Fruit fly (Drosophila melanogaster) whole organism, embryonic: ENCODE measurements around the gene meigo.

Experiments
- Adf1 ChIP-seq: fragments of 200-800 bp; sonication (Bioruptor generic); IDR thresholded peaks from 2 replicates; pipeline ENCODE4 v1.3.6; 2022; ENCODE audit warnings: missing biosample characterization, missing genetic modification characterization
- CG10274 ChIP-seq: fragments of 200-800 bp; sonication (Bioruptor generic); optimal IDR thresholded peaks from 3 replicates; lab custom pipeline; 2017; ENCODE audit warnings: missing biosample characterization, mild to moderate bottlenecking, missing genetic modification characterization
- CG11398 ChIP-seq: fragments of 200-800 bp; sonication (Bioruptor generic); optimal IDR thresholded peaks from 2 replicates; lab custom pipeline; 2016; ENCODE audit warnings: missing biosample characterization, missing genetic modification characterization
- CG11504 ChIP-seq: fragments of 200-800 bp; sonication (Bioruptor generic); optimal IDR thresholded peaks from 3 replicates; lab custom pipeline; 2019; ENCODE audit warnings: missing biosample characterization, mild to moderate bottlenecking, missing genetic modification characterization, moderate library complexity
- CG11695 ChIP-seq: fragments of 200-800 bp; sonication (Bioruptor generic); IDR thresholded peaks from 3 replicates; pipeline ENCODE4 v1.3.6; 2022; ENCODE audit warnings: missing biosample characterization, missing genetic modification characterization
- CG12659 ChIP-seq: fragments of 200-800 bp; sonication (Bioruptor generic); optimal IDR thresholded peaks from 3 replicates; lab custom pipeline; 2017; ENCODE audit warnings: mild to moderate bottlenecking, missing biosample characterization, missing genetic modification reagents, missing genetic modification characterization
- CG13123 ChIP-seq: fragments of 200-800 bp; sonication (Bioruptor generic); optimal IDR thresholded peaks from 2 replicates; lab custom pipeline; 2016; ENCODE audit warnings: missing biosample characterization, missing genetic modification characterization
- CG16779 ChIP-seq: fragments of 200-800 bp; sonication (Bioruptor generic); IDR thresholded peaks from 2 replicates; pipeline ENCODE4 v1.3.6; 2022; ENCODE audit warnings: missing biosample characterization, missing genetic modification characterization
- CG17359 ChIP-seq: fragments of 200-800 bp; sonication (Bioruptor generic); optimal IDR thresholded peaks from 3 replicates; lab custom pipeline; 2018; ENCODE audit warnings: missing biosample characterization, mild to moderate bottlenecking, missing genetic modification characterization, moderate library complexity
- CG17385 ChIP-seq: fragments of 200-800 bp; sonication (Bioruptor generic); optimal IDR thresholded peaks from 3 replicates; lab custom pipeline; 2018; ENCODE audit warnings: missing biosample characterization, mild to moderate bottlenecking, missing genetic modification characterization
- CG18011 ChIP-seq: fragments of 200-800 bp; sonication (Bioruptor generic); optimal IDR thresholded peaks from 2 replicates; lab custom pipeline; 2017; ENCODE audit warnings: missing biosample characterization, missing genetic modification characterization, mild to moderate bottlenecking, moderate library complexity, missing genotype
- CG18262 ChIP-seq: fragments of 200-800 bp; optimal IDR thresholded peaks from 3 replicates; lab custom pipeline; 2019; ENCODE audit warnings: missing biosample characterization, mild to moderate bottlenecking, missing genetic modification characterization, moderate library complexity
- CG30403 ChIP-seq: fragments of 200-800 bp; sonication (Bioruptor generic); optimal IDR thresholded peaks from 3 replicates; lab custom pipeline; 2016; ENCODE audit warnings: missing biosample characterization, missing genetic modification characterization
- CG4730 ChIP-seq: fragments of 200-800 bp; sonication (Bioruptor generic); IDR thresholded peaks from 2 replicates; pipeline ENCODE4 v1.3.6; 2022; ENCODE audit warnings: missing biosample characterization, missing genetic modification characterization
- CG4820 ChIP-seq: fragments of 200-800 bp; sonication (Bioruptor generic); optimal IDR thresholded peaks from 3 replicates; lab custom pipeline; 2016; ENCODE audit warnings: missing biosample characterization, missing genetic modification characterization
- CG6654 ChIP-seq: fragments of 200-800 bp; sonication (Bioruptor generic); optimal IDR thresholded peaks from 2 replicates; lab custom pipeline; 2017; ENCODE audit warnings: missing biosample characterization, mild to moderate bottlenecking, missing genetic modification characterization
- CoRest ChIP-seq: fragments of 200-800 bp; sonication (Bioruptor generic); optimal IDR thresholded peaks from 3 replicates; lab custom pipeline; 2018; ENCODE audit warnings: missing biosample characterization, mild to moderate bottlenecking, missing genetic modification characterization, moderate library complexity
- CrebB ChIP-seq: fragments of 200-800 bp; sonication (Bioruptor generic); optimal IDR thresholded peaks from 3 replicates; lab custom pipeline; 2018; ENCODE audit warnings: missing biosample characterization, mild to moderate bottlenecking, missing genetic modification characterization
- D ChIP-seq, 2 experiments: fragments of 200-800 bp in 1 of 2; fragments of >200 bp in 1 of 2; sonication (Bioruptor generic) in 1 of 2; optimal IDR thresholded peaks; 2 replicates in 1 of 2; 3 replicates in 1 of 2; lab custom pipeline; 2017; ENCODE audit warnings: mild to moderate bottlenecking in 1 of 2, missing biosample characterization in 1 of 2, missing genetic modification characterization in 1 of 2, missing genetic modification reagents in 1 of 2
- D19B ChIP-seq: fragments of 200-800 bp; sonication (Bioruptor generic); optimal IDR thresholded peaks from 2 replicates; lab custom pipeline; 2017; ENCODE audit warnings: missing biosample characterization, mild to moderate bottlenecking, missing genetic modification characterization
- Dad ChIP-seq: fragments of 200-800 bp; sonication (Bioruptor generic); optimal IDR thresholded peaks from 3 replicates; lab custom pipeline; 2016; ENCODE audit warnings: missing biosample characterization, missing genetic modification characterization
- Dbx ChIP-seq: fragments of 200-800 bp; sonication (Bioruptor generic); IDR thresholded peaks from 3 replicates; pipeline ENCODE4 v1.3.6; 2022; ENCODE audit warnings: missing biosample characterization, missing genetic modification characterization
- E2f2 ChIP-seq: fragments of 200-800 bp; sonication (Bioruptor generic); IDR thresholded peaks from 2 replicates; pipeline ENCODE4 v1.3.6; 2022; ENCODE audit warnings: missing biosample characterization, missing genetic modification characterization
- ERR ChIP-seq: fragments of 200-800 bp; sonication (Bioruptor generic); optimal IDR thresholded peaks from 2 replicates; lab custom pipeline; 2016; ENCODE audit warnings: missing biosample characterization, missing genetic modification characterization
- Kr ChIP-seq: fragments of 200-800 bp; sonication (Bioruptor generic); optimal IDR thresholded peaks from 2 replicates; lab custom pipeline; 2017; ENCODE audit warnings: missing biosample characterization, mild to moderate bottlenecking, missing genetic modification characterization
- MBD-R2 ChIP-seq: fragments of 200-800 bp; sonication (Bioruptor generic); IDR thresholded peaks from 2 replicates; pipeline ENCODE4 v1.3.6; 2022; ENCODE audit warnings: missing biosample characterization, missing genetic modification characterization
- Opbp ChIP-seq: fragments of 200-800 bp; sonication (Bioruptor generic); IDR thresholded peaks from 3 replicates; pipeline ENCODE4 v1.3.6; 2022; ENCODE audit warnings: missing biosample characterization, missing genetic modification characterization; ENCODE audit not compliant: partially characterized antibody
- Poxn ChIP-seq: fragments of 200-800 bp; sonication (Bioruptor generic); IDR thresholded peaks from 2 replicates; pipeline ENCODE4 v1.3.6; 2022; ENCODE audit warnings: missing biosample characterization, missing genetic modification characterization
- Sox100B ChIP-seq: fragments of 200-800 bp; sonication (Bioruptor generic); optimal IDR thresholded peaks from 3 replicates; lab custom pipeline; 2018; ENCODE audit warnings: missing biosample characterization, mild to moderate bottlenecking, missing genetic modification characterization
- Ssrp ChIP-seq: fragments of 200-800 bp; sonication (Bioruptor generic); optimal IDR thresholded peaks from 2 replicates; lab custom pipeline; 2018; ENCODE audit warnings: missing biosample characterization, mild to moderate bottlenecking, missing genetic modification characterization, moderate library complexity
- Usf ChIP-seq: fragments of 200-800 bp; sonication (Bioruptor generic); optimal IDR thresholded peaks from 2 replicates; lab custom pipeline; 2017; ENCODE audit warnings: missing genotype, missing biosample characterization, missing genetic modification characterization
- YL-1 ChIP-seq: fragments of 200-800 bp; sonication (Bioruptor generic); optimal IDR thresholded peaks from 3 replicates; lab custom pipeline; 2017; ENCODE audit warnings: missing biosample characterization, mild to moderate bottlenecking, missing genetic modification characterization
- bab2 ChIP-seq: fragments of 200-800 bp; sonication (Bioruptor generic); optimal IDR thresholded peaks from 2 replicates; lab custom pipeline; 2016; ENCODE audit warnings: missing biosample characterization, missing genetic modification characterization
- br ChIP-seq: fragments of >200 bp; optimal IDR thresholded peaks from 2 replicates; lab custom pipeline; 2017
- dati ChIP-seq: fragments of 200-800 bp; sonication (Bioruptor generic); IDR thresholded peaks from 2 replicates; pipeline ENCODE4 v1.3.6; 2022; ENCODE audit warnings: missing biosample characterization, missing genetic modification characterization
- emc ChIP-seq: fragments of 200-800 bp; sonication (Bioruptor generic); optimal IDR thresholded peaks from 2 replicates; lab custom pipeline; 2016; ENCODE audit warnings: missing biosample characterization, missing genetic modification characterization
- ewg ChIP-seq: fragments of 200-800 bp; sonication (Bioruptor generic); optimal IDR thresholded peaks from 3 replicates; lab custom pipeline; 2017; ENCODE audit warnings: mild to moderate bottlenecking, missing biosample characterization, missing genetic modification reagents, missing genetic modification characterization
- fd102C ChIP-seq: fragments of 200-800 bp; sonication (Bioruptor generic); optimal IDR thresholded peaks from 2 replicates; lab custom pipeline; 2018; ENCODE audit warnings: missing biosample characterization, mild to moderate bottlenecking, missing genetic modification characterization, moderate library complexity
- gcm ChIP-seq: fragments of 200-800 bp; sonication (Bioruptor generic); optimal IDR thresholded peaks from 2 replicates; lab custom pipeline; 2019; ENCODE audit warnings: missing biosample characterization, mild to moderate bottlenecking, missing genetic modification characterization, moderate library complexity
- hb ChIP-seq: fragments of 200-800 bp; sonication (Bioruptor generic); IDR thresholded peaks from 3 replicates; pipeline ENCODE4 v1.3.6; 2022; ENCODE audit warnings: missing biosample characterization, missing genetic modification characterization; ENCODE audit not compliant: partially characterized antibody
- ind ChIP-seq: fragments of 200-800 bp; sonication (Bioruptor generic); optimal IDR thresholded peaks from 3 replicates; lab custom pipeline; 2016; ENCODE audit warnings: missing biosample characterization, missing genetic modification characterization
- inv ChIP-seq: fragments of 200-800 bp; sonication (Bioruptor generic); IDR thresholded peaks from 2 replicates; pipeline ENCODE4 v1.3.6; 2022; ENCODE audit warnings: missing biosample characterization, missing genetic modification characterization; ENCODE audit not compliant: partially characterized antibody
- kay ChIP-seq: fragments of 200-800 bp; sonication (Bioruptor generic); optimal IDR thresholded peaks from 2 replicates; lab custom pipeline; 2016; ENCODE audit warnings: missing biosample characterization, missing genetic modification characterization
- lilli ChIP-seq: fragments of 200-800 bp; sonication (Bioruptor generic); optimal IDR thresholded peaks from 3 replicates; lab custom pipeline; 2016; ENCODE audit warnings: missing biosample characterization, missing genetic modification characterization
- nerfin-1 ChIP-seq: fragments of 200-800 bp; sonication (Bioruptor generic); optimal IDR thresholded peaks from 3 replicates; lab custom pipeline; 2019; ENCODE audit warnings: missing biosample characterization, mild to moderate bottlenecking, missing genetic modification characterization, moderate library complexity
- rib ChIP-seq: fragments of 200-800 bp; sonication (Bioruptor generic); IDR thresholded peaks from 2 replicates; pipeline ENCODE4 v1.3.6; 2022; ENCODE audit warnings: missing biosample characterization, missing genetic modification characterization
- sd ChIP-seq: fragments of 200-800 bp; sonication (Bioruptor generic); optimal IDR thresholded peaks from 3 replicates; lab custom pipeline; 2018; ENCODE audit warnings: missing biosample characterization, mild to moderate bottlenecking, missing genetic modification characterization, moderate library complexity
- sim ChIP-seq: fragments of 200-800 bp; sonication (Bioruptor generic); IDR thresholded peaks from 2 replicates; pipeline ENCODE4 v1.3.6; 2022; ENCODE audit warnings: missing biosample characterization, missing genetic modification characterization
- trem ChIP-seq: fragments of 200-800 bp; optimal IDR thresholded peaks from 3 replicates; lab custom pipeline; 2019; ENCODE audit warnings: missing biosample characterization, mild to moderate bottlenecking, missing genetic modification characterization, moderate library complexity
- yki ChIP-seq: fragments of >200 bp; optimal IDR thresholded peaks from 3 replicates; lab custom pipeline; 2018

The meigo gene

DNA sequence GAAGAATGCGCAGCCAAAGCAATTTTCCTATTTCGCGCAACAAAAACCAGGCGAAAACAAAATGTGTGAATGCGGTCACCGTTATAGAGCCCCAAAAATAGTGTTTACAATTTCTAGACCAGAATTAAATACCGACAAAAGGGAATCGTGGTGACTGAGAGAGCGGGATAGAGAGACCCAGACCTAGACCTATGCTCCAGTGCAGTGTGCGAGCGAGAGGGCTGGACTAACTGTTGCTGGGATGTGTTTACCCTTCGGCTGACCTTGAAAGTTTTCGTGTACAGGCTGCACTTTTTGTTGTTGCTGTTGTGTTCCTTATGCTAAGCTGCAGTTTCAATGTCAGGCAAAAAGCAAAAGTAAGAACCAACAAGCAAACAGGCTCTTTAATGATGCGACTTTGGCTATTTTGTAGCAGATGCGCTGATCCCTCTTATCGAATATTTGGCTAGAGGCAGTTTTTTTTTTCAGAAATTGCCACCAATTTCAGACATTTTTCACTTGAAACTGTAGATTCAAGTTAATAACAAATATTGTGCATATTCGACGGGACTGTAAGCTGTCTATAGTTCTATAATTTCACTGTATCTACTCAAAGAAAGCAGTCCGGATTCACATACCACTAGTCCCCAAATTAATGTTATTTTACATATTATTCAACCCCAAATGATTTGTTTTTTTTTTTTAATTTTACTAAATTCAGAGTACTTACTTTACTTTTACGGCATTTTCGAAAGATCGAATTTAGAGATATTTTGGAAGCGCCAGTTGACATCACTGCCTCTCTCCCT, 48.7 kb downstream of the meigo start (continued):
- TF ChIP-seq hb (GFP tag; lab: Robert Waterston, UW) (no peak), CG4820 (GFP tag; lab: Kevin White, UChicago) (peak; percentile 45), CG30403 (GFP tag; lab: Kevin White, UChicago) (peak; percentile 54), ind (GFP tag; lab: Kevin White, UChicago) (peak; percentile 33), CG17385 (GFP tag; lab: Kevin White, UChicago) (peak; percentile 23), Kr (no peak), CoRest (peak; percentile 49), lilli (GFP tag; lab: Kevin White, UChicago) (no peak), CG6654 (GFP tag; lab: Kevin White, UChicago) (peak; percentile 36), CG11695 (no peak), CG18262 (peak; percentile 38), MBD-R2 (no peak), Poxn (GFP tag; lab: Robert Waterston, UW) (no peak), CG16779 (GFP tag; lab: Robert Waterston, UW) (no peak), Usf (GFP tag; lab: Kevin White, UChicago) (no peak), Ssrp (tag; lab: Kevin White, UChicago) (peak; percentile 31), D19B (peak; percentile 21), CG12659 (GFP tag; lab: Kevin White, UChicago) (peak; percentile 46), CG10274 (GFP tag; lab: Kevin White, UChicago) (peak; percentile 17), CrebB (tag; lab: Kevin White, UChicago) (no peak), fd102C (no peak), CG11504 (tag; lab: Kevin White, UChicago) (peak; percentile 63), trem (tag; lab: Kevin White, UChicago) (no peak), Dad (GFP tag; lab: Kevin White, UChicago) (no peak), Opbp (GFP tag; lab: Robert Waterston, UW) (no peak), CG17359 (tag; lab: Kevin White, UChicago) (peak; percentile 9), CG13123 (GFP tag; lab: Kevin White, UChicago) (no peak), emc (GFP tag; lab: Kevin White, UChicago) (no peak), D (optimal IDR thresholded peaks at IDR 0.05; lab: Kevin White, UChicago) (no peak), D (GFP tag; optimal IDR thresholded peaks at IDR 0.05; lab: Kevin White, UChicago) (peak; percentile 51), rib (GFP tag; lab: Robert Waterston, UW) (peak; percentile 22; the same call in 1 of the 2 replicates), bab2 (GFP tag; lab: Kevin White, UChicago) (peak; percentile 21), br (lab: Kevin White, UChicago) (no peak), Adf1 (GFP tag; lab: Robert Waterston, UW) (no peak), sd (tag; lab: Kevin White, UChicago) (peak; percentile 46), gcm (GFP tag; lab: Kevin White, UChicago) (no peak), sim (GFP tag; lab: Robert Waterston, UW) (no peak), Sox100B (GFP tag; lab: Kevin White, UChicago) (peak; percentile 59), ewg (GFP tag; lab: Kevin White, UChicago) (no peak), yki (lab: Kevin White, UChicago) (no peak), E2f2 (GFP tag; lab: Robert Waterston, UW) (no peak), CG11398 (GFP tag; lab: Kevin White, UChicago) (no peak), CG4730 (GFP tag; lab: Robert Waterston, UW) (no peak), dati (GFP tag; lab: Robert Waterston, UW) (no peak), ERR (GFP tag; lab: Kevin White, UChicago) (peak; percentile 53), kay (GFP tag; lab: Kevin White, UChicago) (no peak), CG18011 (GFP tag; lab: Kevin White, UChicago) (no peak), YL-1 (GFP tag; lab: Kevin White, UChicago) (no peak), inv (no peak), Dbx (GFP tag; lab: Robert Waterston, UW) (peak; percentile 57; the same call in 2 of the 3 replicates), nerfin-1 (tag; lab: Kevin White, UChicago) (no peak)
